Fruit fly (Drosophila melanogaster) whole organism, embryonic: ENCODE data around the gene 14-3-3epsilon.
A peak's percentile ranks its signal among the peaks of the same experiment; 100 is the strongest.

Source experiments
- Adf1 ChIP-seq: fragments of 200-800 bp; sonication (Bioruptor generic); IDR thresholded peaks from 2 replicates; pipeline ENCODE4 v1.3.6; 2022; ENCODE audit warnings: missing biosample characterization, missing genetic modification characterization
- Bgb ChIP-seq: fragments of 200-800 bp; sonication (Bioruptor generic); IDR thresholded peaks from 2 replicates; pipeline ENCODE4 v1.3.6; 2022; ENCODE audit warnings: missing biosample characterization, missing genetic modification characterization; ENCODE audit not compliant: partially characterized antibody
- Blimp-1 ChIP-seq: fragments of 200-800 bp; sonication (Bioruptor generic); optimal IDR thresholded peaks from 3 replicates; lab custom pipeline; 2018; ENCODE audit warnings: missing biosample characterization, missing genetic modification characterization, mild to moderate bottlenecking, moderate library complexity, missing genetic modification reagents
- CG10366 ChIP-seq: fragments of 200-800 bp; sonication (Bioruptor generic); IDR thresholded peaks from 2 replicates; pipeline ENCODE4 v1.3.6; 2022; ENCODE audit warnings: missing biosample characterization, missing genetic modification characterization
- CG10959 ChIP-seq: fragments of 200-800 bp; sonication (Bioruptor generic); IDR thresholded peaks from 2 replicates; pipeline ENCODE4 v1.3.6; 2022; ENCODE audit warnings: missing biosample characterization, missing genetic modification characterization
- CG11696 ChIP-seq: fragments of 200-800 bp; sonication (Bioruptor generic); IDR thresholded peaks from 2 replicates; pipeline ENCODE4 v1.3.6; 2022; ENCODE audit warnings: missing biosample characterization, missing genetic modification characterization
- CG13624 ChIP-seq: fragments of 200-800 bp; sonication (Bioruptor generic); optimal IDR thresholded peaks from 2 replicates; lab custom pipeline; 2016; ENCODE audit warnings: missing biosample characterization, missing genetic modification characterization
- CG13894 ChIP-seq: fragments of 200-800 bp; sonication (Bioruptor generic); optimal IDR thresholded peaks from 3 replicates; lab custom pipeline; 2018; ENCODE audit warnings: missing biosample characterization, mild to moderate bottlenecking, missing genetic modification characterization, moderate library complexity
- CG14667 ChIP-seq: fragments of 200-800 bp; sonication (Bioruptor generic); IDR thresholded peaks from 2 replicates; pipeline ENCODE4 v1.3.6; 2022; ENCODE audit warnings: missing biosample characterization, missing genetic modification characterization
- CG16813 ChIP-seq: fragments of 200-800 bp; sonication (Bioruptor generic); IDR thresholded peaks from 3 replicates; pipeline ENCODE4 v1.3.6; 2022; ENCODE audit warnings: missing biosample characterization, missing genetic modification characterization; ENCODE audit not compliant: partially characterized antibody
- CG17612 ChIP-seq: fragments of 200-800 bp; sonication (Bioruptor generic); IDR thresholded peaks from 2 replicates; pipeline ENCODE4 v1.3.6; 2022; ENCODE audit warnings: missing biosample characterization, missing genetic modification characterization
- CG18476 ChIP-seq: fragments of 200-800 bp; sonication (Bioruptor generic); optimal IDR thresholded peaks from 2 replicates; lab custom pipeline; 2016; ENCODE audit warnings: missing biosample characterization, mild to moderate bottlenecking, missing genetic modification characterization
- CG2199 ChIP-seq: fragments of 200-800 bp; sonication (Bioruptor generic); IDR thresholded peaks from 3 replicates; pipeline ENCODE4 v1.3.6; 2022; ENCODE audit warnings: missing biosample characterization, missing genetic modification characterization
- CG3407 ChIP-seq: fragments of 200-800 bp; sonication (Bioruptor generic); optimal IDR thresholded peaks from 2 replicates; lab custom pipeline; 2018; ENCODE audit warnings: missing biosample characterization, mild to moderate bottlenecking, missing genetic modification characterization
- CG34422 ChIP-seq: fragments of 200-800 bp; sonication (Bioruptor generic); IDR thresholded peaks from 3 replicates; pipeline ENCODE4 v1.3.6; 2022; ENCODE audit warnings: missing biosample characterization, missing genetic modification characterization
- CG4282 ChIP-seq: fragments of 200-800 bp; sonication (Bioruptor generic); optimal IDR thresholded peaks from 2 replicates; lab custom pipeline; 2016; ENCODE audit warnings: missing biosample characterization, missing genetic modification characterization
- CG5180 ChIP-seq: fragments of 200-800 bp; sonication (Bioruptor generic); optimal IDR thresholded peaks from 3 replicates; lab custom pipeline; 2017; ENCODE audit warnings: missing biosample characterization, missing genetic modification characterization, mild to moderate bottlenecking, moderate library complexity, missing genetic modification reagents
- CG6654 ChIP-seq: fragments of 200-800 bp; sonication (Bioruptor generic); optimal IDR thresholded peaks from 2 replicates; lab custom pipeline; 2017; ENCODE audit warnings: missing biosample characterization, mild to moderate bottlenecking, missing genetic modification characterization
- CG7372 ChIP-seq: fragments of 200-800 bp; sonication (Bioruptor generic); IDR thresholded peaks from 2 replicates; pipeline ENCODE4 v1.3.6; 2022; ENCODE audit warnings: missing biosample characterization, missing genetic modification characterization
- CG7556 ChIP-seq: fragments of 200-800 bp; sonication (Bioruptor generic); optimal IDR thresholded peaks from 2 replicates; lab custom pipeline; 2017; ENCODE audit warnings: missing biosample characterization, mild to moderate bottlenecking, missing genetic modification characterization
- CG7839 ChIP-seq: fragments of 200-800 bp; sonication (Bioruptor generic); optimal IDR thresholded peaks from 3 replicates; lab custom pipeline; 2018; ENCODE audit warnings: missing biosample characterization, mild to moderate bottlenecking, missing genetic modification characterization, moderate library complexity
- CG9609 ChIP-seq: fragments of 200-800 bp; sonication (Bioruptor generic); optimal IDR thresholded peaks from 3 replicates; lab custom pipeline; 2016; ENCODE audit warnings: missing biosample characterization, missing genetic modification characterization
- CG9932 ChIP-seq: fragments of 200-800 bp; sonication (Bioruptor generic); IDR thresholded peaks from 2 replicates; pipeline ENCODE4 v1.3.6; 2022; ENCODE audit warnings: missing biosample characterization, missing genetic modification characterization
- CHES-1-like ChIP-seq: fragments of 200-800 bp; sonication (Bioruptor generic); optimal IDR thresholded peaks from 2 replicates; lab custom pipeline; 2016; ENCODE audit warnings: missing biosample characterization, missing genetic modification characterization
- Chrac-16 ChIP-seq: fragments of 200-800 bp; sonication (Bioruptor generic); optimal IDR thresholded peaks from 3 replicates; lab custom pipeline; 2016; ENCODE audit warnings: missing biosample characterization, missing genetic modification characterization
- E2f2 ChIP-seq: fragments of 200-800 bp; sonication (Bioruptor generic); IDR thresholded peaks from 2 replicates; pipeline ENCODE4 v1.3.6; 2022; ENCODE audit warnings: missing biosample characterization, missing genetic modification characterization
- Eip74EF ChIP-seq, 2 experiments: fragments of 200-800 bp in 1 of 2; fragments of >200 bp in 1 of 2; sonication (Bioruptor generic) in 1 of 2; optimal IDR thresholded peaks; 2 replicates each; lab custom pipeline; 2017 to 2019; ENCODE audit warnings: missing biosample characterization in 2 of 2, missing genetic modification characterization in 2 of 2, mild to moderate bottlenecking in 1 of 2, moderate library complexity in 1 of 2
- H2.0 ChIP-seq: fragments of 200-800 bp; sonication (Bioruptor generic); IDR thresholded peaks from 2 replicates; pipeline ENCODE4 v1.3.6; 2022; ENCODE audit warnings: missing biosample characterization, missing genetic modification characterization
- HmgD ChIP-seq: fragments of 200-800 bp; sonication (Bioruptor generic); optimal IDR thresholded peaks from 3 replicates; lab custom pipeline; 2016; ENCODE audit warnings: missing biosample characterization, missing genetic modification characterization
- Sox100B ChIP-seq: fragments of 200-800 bp; sonication (Bioruptor generic); optimal IDR thresholded peaks from 3 replicates; lab custom pipeline; 2018; ENCODE audit warnings: missing biosample characterization, mild to moderate bottlenecking, missing genetic modification characterization
- Stat92E ChIP-seq, 3 experiments: fragments of >200 bp in 2 of 3; fragments of 200-800 bp in 1 of 3; sonication (Bioruptor generic) in 1 of 3; optimal IDR thresholded peaks; 2 replicates each; lab custom pipeline; 2017 to 2019; ENCODE audit warnings: missing biosample characterization in 3 of 3, missing genetic modification characterization in 3 of 3, mild to moderate bottlenecking in 1 of 3, moderate library complexity in 1 of 3
- Usf ChIP-seq: fragments of 200-800 bp; sonication (Bioruptor generic); optimal IDR thresholded peaks from 2 replicates; lab custom pipeline; 2017; ENCODE audit warnings: missing genotype, missing biosample characterization, missing genetic modification characterization
- Xrp1 ChIP-seq: fragments of 200-800 bp; sonication (Bioruptor generic); IDR thresholded peaks from 2 replicates; pipeline ENCODE4 v1.3.6; 2022; ENCODE audit warnings: missing biosample characterization, missing genetic modification characterization
- bab2 ChIP-seq: fragments of 200-800 bp; sonication (Bioruptor generic); optimal IDR thresholded peaks from 2 replicates; lab custom pipeline; 2016; ENCODE audit warnings: missing biosample characterization, missing genetic modification characterization
- bigmax ChIP-seq: fragments of 200-800 bp; sonication (Bioruptor generic); optimal IDR thresholded peaks from 2 replicates; lab custom pipeline; 2018; ENCODE audit warnings: missing biosample characterization, mild to moderate bottlenecking, missing genetic modification characterization
- cad ChIP-seq: fragments of >200 bp; optimal IDR thresholded peaks from 2 replicates; lab custom pipeline; 2017; ENCODE audit warnings: missing biosample characterization, missing genetic modification characterization
- cg ChIP-seq: fragments of 200-800 bp; sonication (Bioruptor generic); optimal IDR thresholded peaks from 3 replicates; lab custom pipeline; 2019; ENCODE audit warnings: missing biosample characterization, mild to moderate bottlenecking, missing genetic modification characterization, moderate library complexity
- ems ChIP-seq: fragments of 200-800 bp; sonication (Bioruptor generic); optimal IDR thresholded peaks from 3 replicates; lab custom pipeline; 2016; ENCODE audit warnings: missing biosample characterization, missing genetic modification characterization
- fru ChIP-seq: fragments of >200 bp; optimal IDR thresholded peaks from 2 replicates; lab custom pipeline; 2017
- ftz-f1 ChIP-seq: fragments of 200-800 bp; sonication (Bioruptor generic); optimal IDR thresholded peaks from 2 replicates; lab custom pipeline; 2016; ENCODE audit warnings: missing biosample characterization, missing genetic modification characterization
- ham ChIP-seq: fragments of 200-800 bp; sonication (Bioruptor generic); IDR thresholded peaks from 2 replicates; pipeline ENCODE4 v1.3.6; 2022; ENCODE audit warnings: missing biosample characterization, missing genetic modification characterization
- kah ChIP-seq: fragments of 200-800 bp; sonication (Bioruptor generic); optimal IDR thresholded peaks from 2 replicates; lab custom pipeline; 2018; ENCODE audit warnings: missing biosample characterization, mild to moderate bottlenecking, missing genetic modification characterization
- maf-S ChIP-seq: fragments of 200-800 bp; sonication (Bioruptor generic); optimal IDR thresholded peaks from 2 replicates; lab custom pipeline; 2016; ENCODE audit warnings: missing biosample characterization, missing genetic modification characterization
- org-1 ChIP-seq: fragments of 200-800 bp; sonication (Bioruptor generic); optimal IDR thresholded peaks from 2 replicates; lab custom pipeline; 2017; ENCODE audit warnings: missing biosample characterization, missing genetic modification characterization
- ranshi ChIP-seq: fragments of 200-800 bp; sonication (Bioruptor generic); IDR thresholded peaks from 2 replicates; pipeline ENCODE4 v1.3.6; 2022; ENCODE audit warnings: missing biosample characterization, missing genetic modification characterization
- salm ChIP-seq: fragments of 200-800 bp; sonication (Bioruptor generic); optimal IDR thresholded peaks from 2 replicates; lab custom pipeline; 2018; ENCODE audit warnings: missing biosample characterization, mild to moderate bottlenecking, missing genetic modification characterization
- schlank ChIP-seq: fragments of 200-800 bp; sonication (Bioruptor generic); optimal IDR thresholded peaks from 2 replicates; lab custom pipeline; 2018; ENCODE audit warnings: missing biosample characterization, mild to moderate bottlenecking, missing genetic modification characterization
- seq ChIP-seq: fragments of 200-800 bp; sonication (Bioruptor generic); IDR thresholded peaks from 2 replicates; pipeline ENCODE4 v1.3.6; 2022; ENCODE audit warnings: missing biosample characterization, missing genetic modification characterization
- sna ChIP-seq: fragments of 200-800 bp; sonication (Bioruptor generic); IDR thresholded peaks from 2 replicates; pipeline ENCODE4 v1.3.6; 2022; ENCODE audit warnings: missing biosample characterization, missing genetic modification characterization; ENCODE audit not compliant: partially characterized antibody
- stc ChIP-seq: fragments of 200-800 bp; sonication (Bioruptor generic); IDR thresholded peaks from 2 replicates; pipeline ENCODE4 v1.3.6; 2022; ENCODE audit warnings: missing biosample characterization, missing genetic modification characterization
- trem ChIP-seq: fragments of 200-800 bp; optimal IDR thresholded peaks from 3 replicates; lab custom pipeline; 2019; ENCODE audit warnings: missing biosample characterization, mild to moderate bottlenecking, missing genetic modification characterization, moderate library complexity
- ttk ChIP-seq: fragments of 200-800 bp; sonication (Bioruptor generic); IDR thresholded peaks from 2 replicates; pipeline ENCODE4 v2.1.2; 2022; ENCODE audit warnings: missing biosample characterization, missing genetic modification characterization

The 14-3-3epsilon gene

DNA sequence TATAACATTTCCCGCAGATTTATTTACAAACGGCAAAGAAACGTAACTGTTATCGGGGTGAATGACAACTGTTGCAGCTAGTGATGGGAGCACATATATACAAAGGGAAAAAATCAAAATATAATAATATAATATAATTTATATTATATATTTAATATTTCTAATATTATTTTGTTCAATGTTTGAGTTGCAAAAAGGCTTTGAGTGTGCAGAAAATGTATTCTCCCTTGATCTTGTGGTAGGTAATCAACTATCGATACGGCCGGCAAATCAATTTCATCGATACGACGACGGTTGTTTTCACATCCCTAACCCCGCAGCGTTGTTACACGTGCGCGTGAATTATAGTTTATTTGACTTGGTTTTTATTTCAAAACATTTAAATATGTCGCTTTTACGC, 18.9 kb upstream of the 14-3-3epsilon start, which contains the start of the genes mTerf5 and Non3 (continued):
- TF ChIP-seq org-1 (GFP tag; lab: Kevin White, UChicago) (no peak), Stat92E (GFP tag; optimal IDR thresholded peaks at IDR 0.05; lab: Kevin White, UChicago) (no peak), trem (tag; lab: Kevin White, UChicago) (peak; percentile 95), HmgD (GFP tag; lab: Kevin White, UChicago) (no peak), CG16813 (GFP tag; lab: Robert Waterston, UW) (peak; percentile 89), CG9932 (GFP tag; lab: Robert Waterston, UW) (peak; percentile 73), bigmax (GFP tag; lab: Kevin White, UChicago) (no peak), Blimp-1 (GFP tag; lab: Kevin White, UChicago) (peak; percentile 54), Eip74EF (GFP tag; optimal IDR thresholded peaks at IDR 0.05; lab: Kevin White, UChicago) (no peak), schlank (tag; lab: Kevin White, UChicago) (no peak), H2.0 (GFP tag; lab: Robert Waterston, UW) (no peak), E2f2 (GFP tag; lab: Robert Waterston, UW) (peak; percentile 56; the same call in 1 of the 2 replicates), CG14667 (no peak), ftz-f1 (GFP tag; lab: Kevin White, UChicago) (no peak), Bgb (peak; percentile 85), Chrac-16 (GFP tag; lab: Kevin White, UChicago) (peak; percentile 46), CG10959 (GFP tag; lab: Robert Waterston, UW) (no peak), Xrp1 (GFP tag; lab: Robert Waterston, UW) (peak; percentile 73), seq (GFP tag; lab: Robert Waterston, UW) (no peak), CG2199 (GFP tag; lab: Robert Waterston, UW) (no peak), salm (tag; lab: Kevin White, UChicago) (no peak), CG4282 (GFP tag; lab: Kevin White, UChicago) (no peak), stc (no peak), CG6654 (no peak), fru (no peak), maf-S (GFP tag; lab: Kevin White, UChicago) (no peak), CG7372 (GFP tag; lab: Robert Waterston, UW) (no peak), CG11696 (GFP tag; lab: Robert Waterston, UW) (no peak), CG17612 (GFP tag; lab: Robert Waterston, UW) (no peak), Usf (GFP tag; lab: Kevin White, UChicago) (no peak), Sox100B (peak; percentile 5), sna (peak; percentile 93), ham (GFP tag; lab: Robert Waterston, UW) (no peak), cg (no peak), CG7839 (peak; percentile 63), ems (GFP tag; lab: Kevin White, UChicago) (no peak), CG3407 (GFP tag; lab: Kevin White, UChicago) (no peak), CG7556 (GFP tag; lab: Kevin White, UChicago) (peak; percentile 20), CG13894 (tag; lab: Kevin White, UChicago) (peak; percentile 47), ttk (GFP tag; lab: Robert Waterston, UW) (no peak), ranshi (GFP tag; lab: Robert Waterston, UW) (0 out of 2 replicates have a peak, but pooled peaks have one; percentile 40), CG9609 (GFP tag; lab: Kevin White, UChicago) (no peak), bab2 (GFP tag; lab: Kevin White, UChicago) (peak; percentile 38), kah (GFP tag; lab: Kevin White, UChicago) (peak; percentile 71), CHES-1-like (GFP tag; lab: Kevin White, UChicago) (no peak), cad (GFP tag; lab: Kevin White, UChicago) (no peak), CG10366 (GFP tag; lab: Robert Waterston, UW) (peak; percentile 27; the same call in 1 of the 2 replicates), CG34422 (GFP tag; lab: Robert Waterston, UW) (peak; percentile 77), Adf1 (GFP tag; lab: Robert Waterston, UW) (peak; percentile 17; the same call in 1 of the 2 replicates), CG5180 (GFP tag; lab: Kevin White, UChicago) (no peak), CG18476 (GFP tag; lab: Kevin White, UChicago) (peak; percentile 10), CG13624 (GFP tag; lab: Kevin White, UChicago) (no peak)
